Fruit fly (Drosophila melanogaster) whole organism, embryonic: ENCODE data around the gene Glys.

Source experiments
- CG10565 ChIP-seq: fragments of 200-800 bp; sonication (Bioruptor generic); optimal IDR thresholded peaks from 3 replicates; lab custom pipeline; 2016; ENCODE audit warnings: missing biosample characterization, mild to moderate bottlenecking, missing genetic modification characterization
- CG11093 ChIP-seq: fragments of 200-800 bp; sonication (Bioruptor generic); IDR thresholded peaks from 3 replicates; pipeline ENCODE4 v1.3.6; 2022; ENCODE audit warnings: missing biosample characterization, missing genetic modification characterization
- CG11456 ChIP-seq: fragments of 200-800 bp; sonication (Bioruptor generic); IDR thresholded peaks from 3 replicates; pipeline ENCODE4 v1.3.6; 2022; ENCODE audit warnings: missing biosample characterization, missing genetic modification characterization
- CG11695 ChIP-seq: fragments of 200-800 bp; sonication (Bioruptor generic); IDR thresholded peaks from 3 replicates; pipeline ENCODE4 v1.3.6; 2022; ENCODE audit warnings: missing biosample characterization, missing genetic modification characterization
- CG12299 ChIP-seq: fragments of 200-800 bp; sonication (Bioruptor generic); optimal IDR thresholded peaks from 2 replicates; lab custom pipeline; 2018; ENCODE audit warnings: missing biosample characterization, mild to moderate bottlenecking, missing genetic modification characterization
- CG12391 ChIP-seq: fragments of 200-800 bp; sonication (Bioruptor generic); optimal IDR thresholded peaks from 3 replicates; lab custom pipeline; 2018; ENCODE audit warnings: missing biosample characterization, mild to moderate bottlenecking, missing genetic modification characterization, moderate library complexity
- CG13287 ChIP-seq: fragments of 200-800 bp; sonication (Bioruptor generic); IDR thresholded peaks from 2 replicates; pipeline ENCODE4 v1.3.6; 2022; ENCODE audit warnings: missing biosample characterization, missing genetic modification characterization; ENCODE audit not compliant: partially characterized antibody
- CG15073 ChIP-seq: fragments of 200-800 bp; sonication (Bioruptor generic); optimal IDR thresholded peaks from 2 replicates; lab custom pipeline; 2016; ENCODE audit warnings: missing biosample characterization, missing genetic modification characterization
- CG15601 ChIP-seq: fragments of 200-800 bp; sonication (Bioruptor generic); optimal IDR thresholded peaks from 3 replicates; lab custom pipeline; 2019; ENCODE audit warnings: missing biosample characterization, mild to moderate bottlenecking, missing genetic modification characterization, moderate library complexity
- CG18011 ChIP-seq: fragments of 200-800 bp; sonication (Bioruptor generic); optimal IDR thresholded peaks from 2 replicates; lab custom pipeline; 2017; ENCODE audit warnings: missing biosample characterization, missing genetic modification characterization, mild to moderate bottlenecking, moderate library complexity, missing genotype
- CG30431 ChIP-seq: fragments of 200-800 bp; sonication (Bioruptor generic); optimal IDR thresholded peaks from 2 replicates; lab custom pipeline; 2017; ENCODE audit warnings: missing biosample characterization, missing genetic modification characterization
- CG3065 ChIP-seq: fragments of 200-800 bp; sonication (Bioruptor generic); optimal IDR thresholded peaks from 2 replicates; lab custom pipeline; 2016; ENCODE audit warnings: missing biosample characterization, missing genetic modification characterization
- CG31441 ChIP-seq: fragments of 200-800 bp; sonication (Bioruptor generic); IDR thresholded peaks from 2 replicates; pipeline ENCODE4 v1.3.6; 2022; ENCODE audit warnings: missing biosample characterization, missing genetic modification characterization
- CG3407 ChIP-seq: fragments of 200-800 bp; sonication (Bioruptor generic); optimal IDR thresholded peaks from 2 replicates; lab custom pipeline; 2018; ENCODE audit warnings: missing biosample characterization, mild to moderate bottlenecking, missing genetic modification characterization
- CG3726 ChIP-seq: fragments of 200-800 bp; sonication (Bioruptor generic); IDR thresholded peaks from 3 replicates; pipeline ENCODE4, ENCODE4 v1.3.6; 2022; ENCODE audit warnings: missing biosample characterization, missing genetic modification characterization
- CG4730 ChIP-seq: fragments of 200-800 bp; sonication (Bioruptor generic); IDR thresholded peaks from 2 replicates; pipeline ENCODE4 v1.3.6; 2022; ENCODE audit warnings: missing biosample characterization, missing genetic modification characterization
- CG7357 ChIP-seq: fragments of 200-800 bp; sonication (Bioruptor generic); IDR thresholded peaks from 3 replicates; pipeline ENCODE4 v1.3.6; 2022; ENCODE audit warnings: missing biosample characterization, missing genetic modification characterization
- CG8281 ChIP-seq: fragments of 200-800 bp; sonication (Bioruptor generic); optimal IDR thresholded peaks from 2 replicates; lab custom pipeline; 2018; ENCODE audit warnings: missing biosample characterization, mild to moderate bottlenecking, missing genetic modification characterization, moderate library complexity
- CG9817 ChIP-seq: fragments of 200-800 bp; sonication (Bioruptor generic); optimal IDR thresholded peaks from 2 replicates; lab custom pipeline; 2018; ENCODE audit warnings: missing biosample characterization, mild to moderate bottlenecking, missing genetic modification characterization, moderate library complexity
- Chrac-16 ChIP-seq: fragments of 200-800 bp; sonication (Bioruptor generic); optimal IDR thresholded peaks from 3 replicates; lab custom pipeline; 2016; ENCODE audit warnings: missing biosample characterization, missing genetic modification characterization
- D19B ChIP-seq: fragments of 200-800 bp; sonication (Bioruptor generic); optimal IDR thresholded peaks from 2 replicates; lab custom pipeline; 2017; ENCODE audit warnings: missing biosample characterization, mild to moderate bottlenecking, missing genetic modification characterization
- E2f2 ChIP-seq: fragments of 200-800 bp; sonication (Bioruptor generic); IDR thresholded peaks from 2 replicates; pipeline ENCODE4 v1.3.6; 2022; ENCODE audit warnings: missing biosample characterization, missing genetic modification characterization
- HLH4C ChIP-seq: fragments of 200-800 bp; sonication (Bioruptor generic); IDR thresholded peaks from 3 replicates; pipeline ENCODE4 v1.3.6; 2022; ENCODE audit warnings: missing biosample characterization, missing genetic modification characterization; ENCODE audit not compliant: partially characterized antibody
- Hr39 ChIP-seq: fragments of >200 bp; optimal IDR thresholded peaks from 2 replicates; lab custom pipeline; 2017
- Lpt ChIP-seq: fragments of >200 bp; optimal IDR thresholded peaks from 2 replicates; lab custom pipeline; 2018; ENCODE audit warnings: missing biosample characterization, missing genetic modification characterization
- Myb ChIP-seq: fragments of 200-800 bp; sonication (Bioruptor generic); optimal IDR thresholded peaks from 2 replicates; lab custom pipeline; 2016; ENCODE audit warnings: missing biosample characterization, missing genetic modification characterization
- Ravus ChIP-seq: fragments of 200-800 bp; sonication (Bioruptor generic); IDR thresholded peaks from 2 replicates; pipeline ENCODE4 v1.3.6; 2022; ENCODE audit warnings: missing biosample characterization, missing genetic modification characterization
- Six4 ChIP-seq: fragments of 200-800 bp; sonication (Bioruptor generic); optimal IDR thresholded peaks from 2 replicates; lab custom pipeline; 2016; ENCODE audit warnings: missing biosample characterization, missing genetic modification characterization
- Trl ChIP-seq, 3 experiments: fragments of >200 bp in 2 of 3; fragments of 200-800 bp in 1 of 3; sonication (Bioruptor generic) in 1 of 3; optimal IDR thresholded peaks; 2 replicates in 1 of 3; 3 replicates in 2 of 3; lab custom pipeline; 2016 to 2017; ENCODE audit warnings: missing biosample characterization in 1 of 3, missing genetic modification characterization in 1 of 3
- abd-A ChIP-seq: fragments of 200-800 bp; sonication (Bioruptor generic); optimal IDR thresholded peaks from 3 replicates; lab custom pipeline; 2019; ENCODE audit warnings: missing biosample characterization, mild to moderate bottlenecking, missing genetic modification characterization, moderate library complexity
- bowl ChIP-seq: fragments of 200-800 bp; sonication (Bioruptor generic); IDR thresholded peaks from 2 replicates; pipeline ENCODE4 v1.3.6; 2022; ENCODE audit warnings: missing biosample characterization, missing genetic modification characterization
- br ChIP-seq: fragments of >200 bp; optimal IDR thresholded peaks from 2 replicates; lab custom pipeline; 2017
- corto ChIP-seq: fragments of 200-800 bp; sonication (Bioruptor generic); optimal IDR thresholded peaks from 2 replicates; lab custom pipeline; 2016; ENCODE audit warnings: missing biosample characterization, mild to moderate bottlenecking, missing genetic modification characterization, moderate library complexity
- cwo ChIP-seq: fragments of 200-800 bp; sonication (Bioruptor generic); optimal IDR thresholded peaks from 3 replicates; lab custom pipeline; 2017; ENCODE audit warnings: missing biosample characterization, missing genetic modification characterization, mild to moderate bottlenecking, moderate library complexity, missing genetic modification reagents
- exex ChIP-seq: fragments of 200-800 bp; sonication (Bioruptor generic); optimal IDR thresholded peaks from 4 replicates; lab custom pipeline; 2018; ENCODE audit warnings: missing biosample characterization, mild to moderate bottlenecking, missing genetic modification characterization, moderate library complexity
- eyg ChIP-seq: fragments of 200-800 bp; sonication (Bioruptor generic); optimal IDR thresholded peaks from 3 replicates; lab custom pipeline; 2016; ENCODE audit warnings: missing biosample characterization, missing genetic modification characterization
- fd64A ChIP-seq: fragments of 200-800 bp; sonication (Bioruptor generic); optimal IDR thresholded peaks from 3 replicates; lab custom pipeline; 2018; ENCODE audit warnings: missing biosample characterization, mild to moderate bottlenecking, missing genetic modification characterization
- jigr1 ChIP-seq: fragments of 200-800 bp; sonication (Bioruptor generic); IDR thresholded peaks from 3 replicates; pipeline ENCODE4 v1.3.6; 2022; ENCODE audit warnings: missing biosample characterization, missing genetic modification characterization
- lab ChIP-seq: fragments of 200-800 bp; sonication (Bioruptor generic); optimal IDR thresholded peaks from 3 replicates; lab custom pipeline; 2017; ENCODE audit warnings: missing biosample characterization, missing genetic modification characterization, mild to moderate bottlenecking, moderate library complexity, missing genetic modification reagents
- nau ChIP-seq: fragments of 200-800 bp; sonication (Bioruptor generic); optimal IDR thresholded peaks from 3 replicates; lab custom pipeline; 2017; ENCODE audit warnings: missing biosample characterization, mild to moderate bottlenecking, missing genetic modification characterization, missing genetic modification reagents
- nerfin-1 ChIP-seq: fragments of 200-800 bp; sonication (Bioruptor generic); optimal IDR thresholded peaks from 3 replicates; lab custom pipeline; 2019; ENCODE audit warnings: missing biosample characterization, mild to moderate bottlenecking, missing genetic modification characterization, moderate library complexity
- oc ChIP-seq: fragments of 200-800 bp; sonication (Bioruptor generic); optimal IDR thresholded peaks from 2 replicates; lab custom pipeline; 2018; ENCODE audit warnings: missing biosample characterization, mild to moderate bottlenecking, missing genetic modification characterization, moderate library complexity
- odd ChIP-seq: fragments of 200-800 bp; sonication (Bioruptor generic); optimal IDR thresholded peaks from 2 replicates; lab custom pipeline; 2017; ENCODE audit warnings: missing biosample characterization, mild to moderate bottlenecking, missing genetic modification characterization
- pfk ChIP-seq: fragments of 200-800 bp; sonication (Bioruptor generic); optimal IDR thresholded peaks from 2 replicates; lab custom pipeline; 2018; ENCODE audit warnings: missing biosample characterization, mild to moderate bottlenecking, missing genetic modification characterization, moderate library complexity
- pum ChIP-seq: fragments of 200-800 bp; sonication (Bioruptor generic); optimal IDR thresholded peaks from 2 replicates; lab custom pipeline; 2016; ENCODE audit warnings: missing biosample characterization, missing genetic modification characterization
- sima ChIP-seq: fragments of 200-800 bp; sonication (Bioruptor generic); optimal IDR thresholded peaks from 2 replicates; lab custom pipeline; 2016; ENCODE audit warnings: missing biosample characterization, missing genetic modification characterization
- slbo ChIP-seq: fragments of 200-800 bp; sonication (Bioruptor generic); IDR thresholded peaks from 2 replicates; pipeline ENCODE4 v1.3.6; 2022; ENCODE audit warnings: missing biosample characterization, missing genetic modification characterization
- sob ChIP-seq: fragments of 200-800 bp; sonication (Bioruptor generic); IDR thresholded peaks from 2 replicates; pipeline ENCODE4 v1.3.6; 2022; ENCODE audit warnings: missing biosample characterization, missing genetic modification characterization
- tgo ChIP-seq: fragments of 200-800 bp; sonication (Bioruptor generic); IDR thresholded peaks from 3 replicates; pipeline ENCODE4 v1.3.6; 2022; ENCODE audit warnings: missing biosample characterization, missing genetic modification characterization
- tna ChIP-seq: fragments of 200-800 bp; sonication (Bioruptor generic); IDR thresholded peaks from 2 replicates; pipeline ENCODE4 v1.3.6; 2022; ENCODE audit warnings: missing biosample characterization, missing genetic modification characterization; ENCODE audit not compliant: partially characterized antibody

The Glys gene

DNA sequence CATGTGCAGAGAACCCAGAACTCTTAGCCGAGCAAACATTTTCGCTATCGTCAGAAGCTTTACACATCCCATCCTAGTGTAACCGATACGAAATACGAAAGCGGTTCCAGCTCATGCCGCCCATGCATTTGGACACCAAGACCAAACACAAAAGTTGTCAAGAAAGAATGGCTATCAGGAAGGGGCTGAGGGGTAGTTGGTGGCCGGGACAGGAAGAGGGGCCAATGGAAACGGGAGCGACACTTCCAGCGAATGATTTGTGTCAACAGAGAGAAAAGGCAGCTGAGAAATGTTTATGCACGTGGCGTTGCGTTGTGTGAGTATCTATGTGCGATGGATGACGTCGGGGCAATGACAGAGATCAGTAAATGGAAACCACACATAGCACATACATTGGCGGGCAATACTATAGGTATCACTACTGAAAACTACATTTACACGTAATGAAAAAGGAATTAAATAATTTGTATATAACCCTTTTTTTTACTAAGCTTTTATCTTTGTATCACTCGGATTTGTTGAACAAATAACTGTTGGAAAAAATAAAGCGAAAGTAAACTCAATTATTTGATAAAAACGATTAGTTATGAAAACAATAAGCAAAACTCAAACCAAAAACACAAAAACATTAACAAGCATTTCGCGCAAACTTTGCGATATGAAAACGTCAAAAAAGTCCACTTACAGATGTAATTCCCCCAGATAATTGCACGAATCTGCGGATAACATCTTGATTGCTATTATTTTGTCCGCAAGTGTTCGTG, 32.7 kb downstream of the Glys start (continued):
- TF ChIP-seq eyg (no peak), CG11456 (GFP tag; lab: Robert Waterston, UW) (no peak), CG3407 (GFP tag; lab: Kevin White, UChicago) (peak; percentile 6), Lpt (GFP tag; lab: Kevin White, UChicago) (no peak), nau (GFP tag; lab: Kevin White, UChicago) (peak; percentile 46), CG18011 (GFP tag; lab: Kevin White, UChicago) (no peak), CG12299 (tag; lab: Kevin White, UChicago) (no peak), CG11695 (GFP tag; lab: Robert Waterston, UW) (no peak), CG31441 (GFP tag; lab: Robert Waterston, UW) (peak; percentile 71), exex (tag; lab: Kevin White, UChicago) (no peak), odd (GFP tag; lab: Kevin White, UChicago) (no peak), sob (no peak), Hr39 (lab: Kevin White, UChicago) (no peak), Ravus (GFP tag; lab: Robert Waterston, UW) (no peak), nerfin-1 (tag; lab: Kevin White, UChicago) (peak; percentile 41), br (lab: Kevin White, UChicago) (no peak), HLH4C (GFP tag; lab: Robert Waterston, UW) (no peak), CG4730 (GFP tag; lab: Robert Waterston, UW) (no peak), CG8281 (tag; lab: Kevin White, UChicago) (no peak), CG7357 (no peak), Six4 (peak; percentile 18), E2f2 (GFP tag; lab: Robert Waterston, UW) (no peak), CG15073 (no peak), oc (tag; lab: Kevin White, UChicago) (no peak), tna (GFP tag; lab: Robert Waterston, UW) (no peak), CG30431 (GFP tag; lab: Kevin White, UChicago) (no peak), CG13287 (GFP tag; lab: Robert Waterston, UW) (no peak), CG9817 (tag; lab: Kevin White, UChicago) (no peak), Myb (GFP tag; lab: Kevin White, UChicago) (no peak), CG3065 (GFP tag; lab: Kevin White, UChicago) (no peak), tgo (GFP tag; lab: Robert Waterston, UW) (no peak), cwo (no peak), lab (GFP tag; lab: Kevin White, UChicago) (peak; percentile 19), Chrac-16 (GFP tag; lab: Kevin White, UChicago) (no peak), bowl (GFP tag; lab: Robert Waterston, UW) (no peak), CG12391 (tag; lab: Kevin White, UChicago) (peak; percentile 39), jigr1 (no peak), CG10565 (GFP tag; lab: Kevin White, UChicago) (no peak), abd-A (no peak), Trl (optimal IDR thresholded peaks at IDR 0.05; lab: Kevin White, UChicago) (no peak), Trl (GFP tag; optimal IDR thresholded peaks at IDR 0.05; lab: Kevin White, UChicago) (no peak), D19B (GFP tag; lab: Kevin White, UChicago) (no peak), pum (peak; percentile 15), sima (no peak), CG15601 (tag; lab: Kevin White, UChicago) (peak; percentile 27), CG11093 (no peak), fd64A (GFP tag; lab: Kevin White, UChicago) (no peak), pfk (GFP tag; lab: Kevin White, UChicago) (no peak), CG3726 (no peak), corto (GFP tag; lab: Kevin White, UChicago) (no peak), slbo (no peak)
